Fruit fly (Drosophila melanogaster) whole organism, embryonic: ENCODE measurements around the gene CG46244.

Source experiments
- Asciz ChIP-seq: fragments of 200-800 bp; sonication (Bioruptor generic); optimal IDR thresholded peaks from 2 replicates; lab custom pipeline; 2017; ENCODE audit warnings: missing biosample characterization, mild to moderate bottlenecking, missing genetic modification characterization, missing genetic modification reagents
- BtbVII ChIP-seq: fragments of 200-800 bp; sonication (Bioruptor generic); optimal IDR thresholded peaks from 3 replicates; lab custom pipeline; 2017; ENCODE audit warnings: missing biosample characterization, mild to moderate bottlenecking, missing genetic modification characterization
- CG10274 ChIP-seq: fragments of 200-800 bp; sonication (Bioruptor generic); optimal IDR thresholded peaks from 3 replicates; lab custom pipeline; 2017; ENCODE audit warnings: missing biosample characterization, mild to moderate bottlenecking, missing genetic modification characterization
- CG12071 ChIP-seq: fragments of 200-800 bp; sonication (Bioruptor generic); optimal IDR thresholded peaks from 3 replicates; lab custom pipeline; 2018; ENCODE audit warnings: missing biosample characterization, mild to moderate bottlenecking, missing genetic modification characterization
- CG13296 ChIP-seq: fragments of 200-800 bp; sonication (Bioruptor generic); optimal IDR thresholded peaks from 3 replicates; lab custom pipeline; 2018; ENCODE audit warnings: missing biosample characterization, mild to moderate bottlenecking, missing genetic modification characterization
- CG16779 ChIP-seq: fragments of 200-800 bp; sonication (Bioruptor generic); IDR thresholded peaks from 2 replicates; pipeline ENCODE4 v1.3.6; 2022; ENCODE audit warnings: missing biosample characterization, missing genetic modification characterization
- CG18011 ChIP-seq: fragments of 200-800 bp; sonication (Bioruptor generic); optimal IDR thresholded peaks from 2 replicates; lab custom pipeline; 2017; ENCODE audit warnings: missing biosample characterization, missing genetic modification characterization, mild to moderate bottlenecking, moderate library complexity, missing genotype
- CG2116 ChIP-seq: fragments of 200-800 bp; sonication (Bioruptor generic); optimal IDR thresholded peaks from 3 replicates; lab custom pipeline; 2018; ENCODE audit warnings: missing biosample characterization, mild to moderate bottlenecking, missing genetic modification characterization
- CG2202 ChIP-seq: fragments of 200-800 bp; sonication (Bioruptor generic); optimal IDR thresholded peaks from 2 replicates; lab custom pipeline; 2018; ENCODE audit warnings: missing biosample characterization, mild to moderate bottlenecking, missing genetic modification characterization
- CG3065 ChIP-seq: fragments of 200-800 bp; sonication (Bioruptor generic); optimal IDR thresholded peaks from 2 replicates; lab custom pipeline; 2016; ENCODE audit warnings: missing biosample characterization, missing genetic modification characterization
- CG32767 ChIP-seq: fragments of 200-800 bp; sonication (Bioruptor generic); IDR thresholded peaks from 2 replicates; pipeline ENCODE4 v1.3.6; 2022; ENCODE audit warnings: missing biosample characterization, missing genetic modification characterization
- CG34224 ChIP-seq: fragments of 200-800 bp; sonication (Bioruptor generic); IDR thresholded peaks from 3 replicates; pipeline ENCODE4 v1.3.6; 2022; ENCODE audit warnings: missing biosample characterization, missing genetic modification characterization; ENCODE audit not compliant: partially characterized antibody
- CG4282 ChIP-seq: fragments of 200-800 bp; sonication (Bioruptor generic); optimal IDR thresholded peaks from 2 replicates; lab custom pipeline; 2016; ENCODE audit warnings: missing biosample characterization, missing genetic modification characterization
- CG4617 ChIP-seq: fragments of 200-800 bp; sonication (Bioruptor generic); optimal IDR thresholded peaks from 3 replicates; lab custom pipeline; 2016; ENCODE audit warnings: missing biosample characterization, missing genetic modification characterization, borderline replicate concordance
- CG8478 ChIP-seq: fragments of >200 bp; optimal IDR thresholded peaks from 2 replicates; lab custom pipeline; 2018
- CG8924 ChIP-seq: fragments of 200-800 bp; optimal IDR thresholded peaks from 3 replicates; lab custom pipeline; 2019; ENCODE audit warnings: missing biosample characterization, mild to moderate bottlenecking, missing genetic modification characterization, moderate library complexity
- Dp ChIP-seq: fragments of 200-800 bp; sonication (Bioruptor generic); optimal IDR thresholded peaks from 2 replicates; lab custom pipeline; 2018; ENCODE audit warnings: missing biosample characterization, mild to moderate bottlenecking, missing genetic modification characterization, moderate library complexity
- Elba2 ChIP-seq: fragments of 200-800 bp; sonication (Bioruptor generic); optimal IDR thresholded peaks from 3 replicates; lab custom pipeline; 2016; ENCODE audit warnings: missing biosample characterization, missing genetic modification characterization
- Fer1 ChIP-seq: fragments of 200-800 bp; sonication (Bioruptor generic); optimal IDR thresholded peaks from 2 replicates; lab custom pipeline; 2017; ENCODE audit warnings: missing biosample characterization, mild to moderate bottlenecking, missing genetic modification characterization
- HLHmδ ChIP-seq: fragments of 200-800 bp; sonication (Bioruptor generic); optimal IDR thresholded peaks from 2 replicates; lab custom pipeline; 2018; ENCODE audit warnings: missing biosample characterization, mild to moderate bottlenecking, missing genetic modification characterization, moderate library complexity
- Hr39 ChIP-seq: fragments of >200 bp; optimal IDR thresholded peaks from 2 replicates; lab custom pipeline; 2017
- MBD-R2 ChIP-seq: fragments of 200-800 bp; sonication (Bioruptor generic); IDR thresholded peaks from 2 replicates; pipeline ENCODE4 v1.3.6; 2022; ENCODE audit warnings: missing biosample characterization, missing genetic modification characterization
- Poxn ChIP-seq: fragments of 200-800 bp; sonication (Bioruptor generic); IDR thresholded peaks from 2 replicates; pipeline ENCODE4 v1.3.6; 2022; ENCODE audit warnings: missing biosample characterization, missing genetic modification characterization
- Sox100B ChIP-seq: fragments of 200-800 bp; sonication (Bioruptor generic); optimal IDR thresholded peaks from 3 replicates; lab custom pipeline; 2018; ENCODE audit warnings: missing biosample characterization, mild to moderate bottlenecking, missing genetic modification characterization
- Stat92E ChIP-seq, 3 experiments: fragments of >200 bp in 2 of 3; fragments of 200-800 bp in 1 of 3; sonication (Bioruptor generic) in 1 of 3; optimal IDR thresholded peaks; 2 replicates each; lab custom pipeline; 2017 to 2019; ENCODE audit warnings: missing biosample characterization in 3 of 3, missing genetic modification characterization in 3 of 3, mild to moderate bottlenecking in 1 of 3, moderate library complexity in 1 of 3
- Xbp1 ChIP-seq: fragments of 200-800 bp; sonication (Bioruptor generic); optimal IDR thresholded peaks from 3 replicates; lab custom pipeline; 2016; ENCODE audit warnings: missing biosample characterization, mild to moderate bottlenecking, missing genetic modification characterization
- YL-1 ChIP-seq: fragments of 200-800 bp; sonication (Bioruptor generic); optimal IDR thresholded peaks from 3 replicates; lab custom pipeline; 2017; ENCODE audit warnings: missing biosample characterization, mild to moderate bottlenecking, missing genetic modification characterization
- bsh ChIP-seq, 2 experiments: fragments of 200-800 bp; sonication (Bioruptor generic); optimal IDR thresholded peaks; 2 replicates each; lab custom pipeline; 2017 to 2018; ENCODE audit warnings: mild to moderate bottlenecking in 2 of 2, missing biosample characterization in 2 of 2, missing genetic modification characterization in 2 of 2, moderate library complexity in 1 of 2
- esg ChIP-seq: fragments of 200-800 bp; sonication (Bioruptor generic); conservative IDR thresholded peaks from 2 replicates; pipeline ENCODE4 v1.3.6; 2022; ENCODE audit warnings: missing biosample characterization, missing genetic modification characterization
- ewg ChIP-seq: fragments of 200-800 bp; sonication (Bioruptor generic); optimal IDR thresholded peaks from 3 replicates; lab custom pipeline; 2017; ENCODE audit warnings: mild to moderate bottlenecking, missing biosample characterization, missing genetic modification reagents, missing genetic modification characterization
- ham ChIP-seq: fragments of 200-800 bp; sonication (Bioruptor generic); IDR thresholded peaks from 2 replicates; pipeline ENCODE4 v1.3.6; 2022; ENCODE audit warnings: missing biosample characterization, missing genetic modification characterization
- hkb ChIP-seq, 2 experiments: fragments of 200-800 bp in 1 of 2; fragments of >200 bp in 1 of 2; sonication (Bioruptor generic) in 1 of 2; IDR thresholded peaks in 1 of 2; optimal IDR thresholded peaks in 1 of 2; 2 replicates each; pipeline versions ENCODE4 v1.3.6 to Lab custom; 2017 to 2022; ENCODE audit warnings: missing biosample characterization in 1 of 2, missing genetic modification characterization in 1 of 2
- kni ChIP-seq: fragments of 200-800 bp; sonication (Bioruptor generic); optimal IDR thresholded peaks from 3 replicates; lab custom pipeline; 2017; ENCODE audit warnings: mild to moderate bottlenecking, missing biosample characterization, missing genetic modification reagents, missing genetic modification characterization
- lbe ChIP-seq: fragments of 200-800 bp; sonication (Bioruptor generic); optimal IDR thresholded peaks from 2 replicates; lab custom pipeline; 2016; ENCODE audit warnings: missing biosample characterization, mild to moderate bottlenecking, missing genetic modification characterization
- phol ChIP-seq: fragments of 200-800 bp; sonication (Bioruptor generic); optimal IDR thresholded peaks from 3 replicates; lab custom pipeline; 2018; ENCODE audit warnings: missing biosample characterization, mild to moderate bottlenecking, missing genetic modification characterization, moderate library complexity
- pita ChIP-seq: fragments of 200-800 bp; sonication (Bioruptor generic); optimal IDR thresholded peaks from 2 replicates; lab custom pipeline; 2017; ENCODE audit warnings: missing biosample characterization, mild to moderate bottlenecking, missing genetic modification characterization
- pnt ChIP-seq: fragments of 200-800 bp; sonication (Bioruptor generic); optimal IDR thresholded peaks from 3 replicates; lab custom pipeline; 2016; ENCODE audit warnings: missing biosample characterization, missing genetic modification characterization
- prd ChIP-seq, 3 experiments: fragments of >200 bp in 2 of 3; fragments of 200-800 bp in 1 of 3; sonication (Bioruptor generic) in 1 of 3; optimal IDR thresholded peaks in 2 of 3; IDR thresholded peaks in 1 of 3; 2 replicates in 2 of 3; 3 replicates in 1 of 3; pipeline versions ENCODE4 v1.3.6 to Lab custom; 2017 to 2022; ENCODE audit warnings: missing biosample characterization in 1 of 3, missing genetic modification characterization in 1 of 3
- ranshi ChIP-seq: fragments of 200-800 bp; sonication (Bioruptor generic); IDR thresholded peaks from 2 replicates; pipeline ENCODE4 v1.3.6; 2022; ENCODE audit warnings: missing biosample characterization, missing genetic modification characterization
- sens ChIP-seq: fragments of 200-800 bp; sonication (Bioruptor generic); peaks from one replicate; lab custom pipeline; 2016; ENCODE audit warnings: missing biosample characterization, missing genetic modification characterization
- sqz ChIP-seq: fragments of 200-800 bp; sonication (Bioruptor generic); optimal IDR thresholded peaks from 3 replicates; lab custom pipeline; 2018; ENCODE audit warnings: missing biosample characterization, mild to moderate bottlenecking, missing genetic modification characterization
- ssp ChIP-seq: fragments of 200-800 bp; sonication (Bioruptor generic); IDR thresholded peaks from 2 replicates; pipeline ENCODE4 v1.3.6; 2022; ENCODE audit warnings: missing biosample characterization, missing genetic modification characterization
- tio ChIP-seq: fragments of 200-800 bp; sonication (Bioruptor generic); optimal IDR thresholded peaks from 2 replicates; lab custom pipeline; 2017; ENCODE audit warnings: missing biosample characterization, missing genetic modification characterization, inconsistent platforms
- tll ChIP-seq, 2 experiments: fragments of 200-800 bp in 1 of 2; fragments of >200 bp in 1 of 2; sonication (Bioruptor generic) in 1 of 2; optimal IDR thresholded peaks; 2 replicates each; lab custom pipeline; 2017 to 2019; ENCODE audit warnings: missing biosample characterization in 2 of 2, missing genetic modification characterization in 2 of 2, mild to moderate bottlenecking in 1 of 2, moderate library complexity in 1 of 2
- unc-4 ChIP-seq: fragments of 200-800 bp; sonication (Bioruptor generic); IDR thresholded peaks from 2 replicates; pipeline ENCODE4 v1.3.6; 2022; ENCODE audit warnings: missing biosample characterization, missing genetic modification characterization; ENCODE audit not compliant: partially characterized antibody

The CG46244 gene

DNA sequence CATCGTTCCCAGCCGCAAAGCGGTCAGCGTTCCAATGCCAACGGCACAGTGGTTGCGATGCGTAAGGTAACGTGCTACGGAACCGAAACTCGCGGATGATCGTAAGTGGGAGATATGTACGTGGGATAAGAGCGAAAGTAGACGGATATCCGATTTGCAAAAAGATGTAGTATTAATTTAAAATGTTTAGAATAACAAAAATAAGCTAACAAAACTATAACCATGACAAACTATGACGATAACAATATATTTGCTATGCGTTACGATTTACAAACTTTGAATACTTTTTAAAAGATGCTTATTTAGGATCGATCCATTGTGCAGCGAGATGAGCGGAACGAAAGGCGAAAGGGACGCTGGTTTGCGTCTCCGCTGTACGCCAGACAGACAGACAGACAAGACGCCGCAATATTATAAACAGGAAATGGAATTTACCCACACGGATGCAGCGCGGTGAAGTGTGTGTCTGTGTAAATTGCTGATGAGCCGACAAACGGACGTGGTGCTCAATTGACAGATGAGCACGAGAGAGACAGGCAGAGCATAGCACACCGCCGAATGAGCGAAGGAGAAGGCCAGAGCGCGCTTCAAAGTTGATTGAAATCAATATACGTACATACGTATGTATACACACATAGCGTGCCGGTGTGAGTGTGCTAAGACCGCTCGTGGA is 30.6 kb upstream of the CG46244 start (continued):
- TF ChIP-seq sens (GFP tag; lab: Kevin White, UChicago) (peak; percentile 100), CG2202 (tag; lab: Kevin White, UChicago) (peak; percentile 87), ranshi (peak; percentile 88), pnt (GFP tag; lab: Kevin White, UChicago) (peak; percentile 96), CG4617 (GFP tag; lab: Kevin White, UChicago) (peak; percentile 85), Dp (GFP tag; lab: Kevin White, UChicago) (no peak), Fer1 (GFP tag; lab: Kevin White, UChicago) (peak; percentile 94), Xbp1 (GFP tag; lab: Kevin White, UChicago) (peak; percentile 97), hkb (optimal IDR thresholded peaks at IDR 0.05; lab: Kevin White, UChicago) (peak; percentile 54), hkb (GFP tag; IDR thresholded peaks at IDR 0.05; lab: Robert Waterston, UW) (peak; percentile 94), CG18011 (GFP tag; lab: Kevin White, UChicago) (peak; percentile 88), Hr39 (no peak), prd (optimal IDR thresholded peaks at IDR 0.05; lab: Kevin White, UChicago) (no peak), prd (GFP tag; IDR thresholded peaks at IDR 0.05; lab: Robert Waterston, UW) (peak; percentile 96), ham (peak; percentile 77)

DNA sequence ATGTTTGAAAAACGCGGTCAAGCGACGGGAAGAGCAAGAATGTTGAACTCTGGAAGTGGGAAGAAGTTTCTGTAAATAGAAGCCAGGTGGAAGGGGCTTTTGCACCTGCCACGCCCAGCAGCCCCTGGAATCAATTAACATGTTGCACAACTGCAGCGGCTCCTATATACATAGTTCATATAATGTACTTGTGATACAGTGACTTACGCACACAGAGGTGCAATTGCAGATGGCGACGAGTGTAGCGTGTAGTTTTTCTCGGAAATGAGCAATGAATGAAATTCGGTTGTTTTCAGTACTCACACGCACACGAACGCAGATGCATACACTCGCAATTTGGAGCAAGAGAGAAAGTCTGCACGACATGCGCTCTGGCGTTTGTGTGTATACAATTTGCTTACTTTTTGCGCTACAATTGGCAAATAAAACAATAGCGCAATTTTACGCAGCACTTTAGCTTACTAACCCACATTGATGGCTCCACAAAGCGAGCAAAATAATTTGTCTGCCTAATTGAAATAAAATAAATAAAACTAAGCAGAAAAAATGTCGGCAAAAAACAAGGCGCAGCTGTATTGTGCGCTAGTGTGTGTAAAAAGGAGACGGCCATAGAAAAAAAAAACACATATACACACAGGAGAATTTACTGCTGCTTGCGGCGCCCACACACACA is 29.9 kb upstream of the CG46244 start:
- TF ChIP-seq tll (GFP tag; optimal IDR thresholded peaks at IDR 0.05; lab: Kevin White, UChicago) (peak in 1 of 2 experiments; percentile 60), lbe (GFP tag; lab: Kevin White, UChicago) (peak; percentile 38), pnt (GFP tag; lab: Kevin White, UChicago) (peak; percentile 10), CG4282 (GFP tag; lab: Kevin White, UChicago) (peak; percentile 2), CG8478 (lab: Kevin White, UChicago) (peak; percentile 42), CG8924 (peak; percentile 55), esg (GFP tag; lab: Robert Waterston, UW) (no peak), BtbVII (peak; percentile 49), sqz (GFP tag; lab: Kevin White, UChicago) (peak; percentile 99), unc-4 (GFP tag; lab: Robert Waterston, UW) (0 out of 2 replicates have a peak, but pooled peaks have one; percentile 23), Elba2 (GFP tag; lab: Kevin White, UChicago) (no peak), sens (GFP tag; lab: Kevin White, UChicago) (peak; percentile 73), ewg (peak; percentile 88), pita (GFP tag; lab: Kevin White, UChicago) (no peak), CG13296 (peak; percentile 61), Asciz (GFP tag; lab: Kevin White, UChicago) (peak; percentile 10), bsh (GFP tag; optimal IDR thresholded peaks at IDR 0.05; lab: Kevin White, UChicago) (peak in 1 of 2 experiments; percentile 1), CG10274 (GFP tag; lab: Kevin White, UChicago) (peak; percentile 13), Poxn (GFP tag; lab: Robert Waterston, UW) (no peak), kni (GFP tag; lab: Kevin White, UChicago) (peak; percentile 88), Stat92E (GFP tag; optimal IDR thresholded peaks at IDR 0.05; lab: Kevin White, UChicago) (peak in 1 of 3 experiments; percentile 93), CG16779 (GFP tag; lab: Robert Waterston, UW) (no peak), tio (GFP tag; lab: Kevin White, UChicago) (no peak), CG32767 (GFP tag; lab: Robert Waterston, UW) (peak; percentile 68), MBD-R2 (no peak), ssp (GFP tag; lab: Robert Waterston, UW) (no peak), CG12071 (GFP tag; lab: Kevin White, UChicago) (peak; percentile 11), phol (tag; lab: Kevin White, UChicago) (peak; percentile 62), CG2116 (peak; percentile 9), Sox100B (GFP tag; lab: Kevin White, UChicago) (peak; percentile 21), YL-1 (GFP tag; lab: Kevin White, UChicago) (peak; percentile 18), CG34224 (GFP tag; lab: Robert Waterston, UW) (peak; percentile 38; the same call in 1 of the 3 replicates), HLHmδ (GFP tag; lab: Kevin White, UChicago) (peak; percentile 17), CG3065 (GFP tag; lab: Kevin White, UChicago) (peak; percentile 83)
